Fruit fly (Drosophila melanogaster): ENCODE results near the gene CG14050.

CG14050 gene

dm6 chrX:2317347-2317832, 8.6 kb downstream of the CG14050 start (continued):
- TF ChIP-seq dsf (GFP tag; optimal IDR thresholded peaks at IDR 0.05; ENCODE audit: borderline replicate concordance): no peak
- TF ChIP-seq CG32264 (GFP tag; optimal IDR thresholded peaks at IDR 0.05): no peak
- TF ChIP-seq tai (GFP tag; optimal IDR thresholded peaks at IDR 0.05): no peak

DNA sequence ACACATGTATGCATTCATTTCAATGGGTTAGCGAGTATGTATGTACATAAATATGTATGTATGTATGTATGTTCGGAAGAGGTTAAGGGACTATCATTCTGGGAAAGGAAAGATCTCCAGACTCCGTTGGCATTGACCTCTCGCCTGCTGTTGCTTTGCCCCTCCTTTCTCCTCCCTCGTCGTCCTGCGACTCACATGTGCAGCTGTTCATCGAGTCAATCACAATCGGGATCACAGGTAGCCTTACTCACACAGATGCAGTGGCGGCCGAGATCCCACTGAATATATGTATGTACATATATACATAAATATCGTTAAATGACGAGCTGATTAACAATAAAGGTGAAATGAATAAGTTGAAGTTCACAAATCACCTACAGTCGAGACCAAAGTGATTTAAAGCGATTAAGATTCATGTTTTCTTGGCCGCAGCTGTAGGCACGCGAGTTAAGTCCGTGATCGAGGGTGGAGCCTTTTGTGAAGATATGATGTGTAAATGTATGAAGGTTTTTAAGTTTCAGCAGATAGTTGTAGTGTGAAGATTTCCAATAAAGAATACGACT, 17.5 kb downstream of the CG14050 start:
- peak; percentile 44 for TF ChIP-seq h (GFP tag; optimal IDR thresholded peaks at IDR 0.05)
- TF ChIP-seq Rel (GFP tag; optimal IDR thresholded peaks at IDR 0.05): no peak
- TF ChIP-seq Rel (tag; optimal IDR thresholded peaks at IDR 0.05): no peak

DNA sequence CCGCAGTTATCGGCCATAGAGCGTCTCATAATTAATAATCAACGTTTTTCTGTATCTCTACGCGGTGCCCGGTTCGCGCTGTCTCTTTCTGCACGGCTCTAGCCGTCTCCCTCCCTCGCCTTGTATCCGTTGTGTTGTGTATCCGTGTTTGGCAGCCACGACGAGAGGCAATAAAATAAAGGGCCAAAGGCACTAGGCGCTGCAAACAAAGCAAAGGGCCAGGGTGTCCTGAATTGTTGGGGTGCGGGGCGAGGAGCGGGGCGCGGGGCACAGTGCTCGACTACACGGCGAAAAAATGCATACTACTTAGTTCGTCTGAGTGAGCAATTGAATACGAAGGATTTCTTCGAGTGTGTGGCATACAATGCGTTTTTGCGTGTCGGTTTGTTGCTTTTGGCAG, 18.5 kb downstream of the CG14050 start:
- TF ChIP-seq tai (GFP tag; optimal IDR thresholded peaks at IDR 0.05) (no peak), h (GFP tag; optimal IDR thresholded peaks at IDR 0.05) (peak; percentile 21), jim (GFP tag; optimal IDR thresholded peaks at IDR 0.05) (no peak), br (GFP tag; optimal IDR thresholded peaks at IDR 0.05) (no peak), Dif (GFP tag; optimal IDR thresholded peaks at IDR 0.05; ENCODE audit: partially characterized antibody) (no peak), HLH106 (tag; optimal IDR thresholded peaks at IDR 0.05) (no peak), Vsx2 (GFP tag; optimal IDR thresholded peaks at IDR 0.05; ENCODE audit: partially characterized antibody) (no peak), pan (optimal IDR thresholded peaks at IDR 0.05) (no peak), foxo (GFP tag; optimal IDR thresholded peaks at IDR 0.05) (peak in 1 of 2 experiments; percentile 17), OdsH (GFP tag; optimal IDR thresholded peaks at IDR 0.05) (no peak), usp (GFP tag; optimal IDR thresholded peaks at IDR 0.05) (no peak)

DNA sequence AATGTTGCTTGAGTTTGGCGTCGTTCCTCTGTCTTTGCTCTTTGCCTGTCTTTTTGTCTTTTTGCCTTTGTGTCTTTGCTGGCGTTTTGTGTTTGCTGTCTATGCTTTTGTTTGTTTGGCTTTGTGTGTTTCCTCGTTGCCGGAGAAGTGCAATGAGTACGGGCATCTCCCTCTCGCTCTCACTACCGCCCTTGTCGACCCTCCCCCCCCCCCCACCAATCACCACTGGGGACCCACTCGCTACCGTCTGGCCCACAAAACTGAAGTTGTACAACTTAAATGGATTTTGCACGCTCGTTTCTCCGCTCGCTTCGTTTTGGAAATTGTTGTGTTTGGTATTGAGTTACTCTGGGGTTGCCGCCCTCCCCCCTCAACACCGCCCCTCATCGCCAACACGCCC, 19.3 kb downstream of the CG14050 start:
- TF ChIP-seq dl (GFP tag; optimal IDR thresholded peaks at IDR 0.05; ENCODE audit: insufficient read depth in 1 of 2, partially characterized antibody in 2 of 2): no peak
- no peak for TF ChIP-seq lola (GFP tag; optimal IDR thresholded peaks at IDR 0.05)
- no peak for TF ChIP-seq fru (GFP tag; optimal IDR thresholded peaks at IDR 0.05)
- TF ChIP-seq N (GFP tag; optimal IDR thresholded peaks at IDR 0.05): no peak
- no peak for TF ChIP-seq brk (GFP tag; optimal IDR thresholded peaks at IDR 0.05)
- TF ChIP-seq dmrt93B (GFP tag; optimal IDR thresholded peaks at IDR 0.05): no peak
- TF ChIP-seq dsf (GFP tag; optimal IDR thresholded peaks at IDR 0.05; ENCODE audit: borderline replicate concordance): no peak
- TF ChIP-seq Hr78 (GFP tag; optimal IDR thresholded peaks at IDR 0.05): no peak
- TF ChIP-seq sage (GFP tag; optimal IDR thresholded peaks at IDR 0.05): no peak
- no peak for TF ChIP-seq Dif (GFP tag; optimal IDR thresholded peaks at IDR 0.05; ENCODE audit: partially characterized antibody)
- TF ChIP-seq Sp1 (GFP tag; optimal IDR thresholded peaks at IDR 0.05): no peak
- TF ChIP-seq foxo (GFP tag; optimal IDR thresholded peaks at IDR 0.05): no peak
- TF ChIP-seq h (GFP tag; optimal IDR thresholded peaks at IDR 0.05): no peak
- no peak for TF ChIP-seq CG9705 (GFP tag; optimal IDR thresholded peaks at IDR 0.05)
- TF ChIP-seq tai (GFP tag; optimal IDR thresholded peaks at IDR 0.05): no peak

- no peak for TF ChIP-seq Dfd (GFP tag; optimal IDR thresholded peaks at IDR 0.05)
- TF ChIP-seq Hnf4 (GFP tag; optimal IDR thresholded peaks at IDR 0.05): peak; percentile 63
- TF ChIP-seq ey (GFP tag; optimal IDR thresholded peaks at IDR 0.05): peak; percentile 88
- TF ChIP-seq sage (GFP tag; optimal IDR thresholded peaks at IDR 0.05): peak; percentile 27
- TF ChIP-seq CrebA (GFP tag; optimal IDR thresholded peaks at IDR 0.05; ENCODE audit: borderline replicate concordance): no peak
- TF ChIP-seq OdsH (GFP tag; optimal IDR thresholded peaks at IDR 0.05): peak; percentile 78
- TF ChIP-seq dmrt93B (GFP tag; optimal IDR thresholded peaks at IDR 0.05): peak; percentile 80
- TF ChIP-seq Sp1 (GFP tag; optimal IDR thresholded peaks at IDR 0.05): peak; percentile 83
- no peak for TF ChIP-seq Dif (GFP tag; optimal IDR thresholded peaks at IDR 0.05; ENCODE audit: partially characterized antibody)
- no peak for TF ChIP-seq Mio (GFP tag; optimal IDR thresholded peaks at IDR 0.05)
- no peak for TF ChIP-seq Jra (GFP tag; optimal IDR thresholded peaks at IDR 0.05)
- TF ChIP-seq GATAd (GFP tag; optimal IDR thresholded peaks at IDR 0.05): no peak
- peak; percentile 18 for TF ChIP-seq dsf (GFP tag; optimal IDR thresholded peaks at IDR 0.05; ENCODE audit: borderline replicate concordance)
- no peak for TF ChIP-seq dl (GFP tag; optimal IDR thresholded peaks at IDR 0.05; ENCODE audit: insufficient read depth in 1 of 2, partially characterized antibody in 2 of 2)
- TF ChIP-seq Hr78 (GFP tag; optimal IDR thresholded peaks at IDR 0.05): no peak
- no peak for TF ChIP-seq Vsx2 (GFP tag; optimal IDR thresholded peaks at IDR 0.05; ENCODE audit: partially characterized antibody)
- TF ChIP-seq CG32264 (GFP tag; optimal IDR thresholded peaks at IDR 0.05): peak; percentile 24
- peak; percentile 77 for TF ChIP-seq woc (GFP tag; optimal IDR thresholded peaks at IDR 0.05)
- no peak for TF ChIP-seq usp (GFP tag; optimal IDR thresholded peaks at IDR 0.05)
- TF ChIP-seq jim (GFP tag; optimal IDR thresholded peaks at IDR 0.05): no peak
- no peak for TF ChIP-seq pan (optimal IDR thresholded peaks at IDR 0.05)
- TF ChIP-seq foxo (GFP tag; optimal IDR thresholded peaks at IDR 0.05): peak in 1 of 2 experiments; percentile 82
- no peak for TF ChIP-seq tai (GFP tag; optimal IDR thresholded peaks at IDR 0.05)
- TF ChIP-seq lola (GFP tag; optimal IDR thresholded peaks at IDR 0.05): no peak
- no peak for TF ChIP-seq Hr83 (GFP tag; optimal IDR thresholded peaks at IDR 0.05; ENCODE audit: poor library complexity, severe bottlenecking)
- TF ChIP-seq sv (GFP tag; optimal IDR thresholded peaks at IDR 0.05): peak; percentile 43
- TF ChIP-seq Abd-B (GFP tag; optimal IDR thresholded peaks at IDR 0.05): no peak
- peak; percentile 83 for TF ChIP-seq HLH106 (tag; optimal IDR thresholded peaks at IDR 0.05)
- TF ChIP-seq psq (GFP tag; optimal IDR thresholded peaks at IDR 0.05): peak; percentile 72
- TF ChIP-seq h (GFP tag; optimal IDR thresholded peaks at IDR 0.05): peak; percentile 80
- no peak for TF ChIP-seq Rel (GFP tag; optimal IDR thresholded peaks at IDR 0.05)
- no peak for TF ChIP-seq Rel (tag; optimal IDR thresholded peaks at IDR 0.05)
- peak; percentile 45 for TF ChIP-seq CG9705 (GFP tag; optimal IDR thresholded peaks at IDR 0.05)
- no peak for TF ChIP-seq Myc (optimal IDR thresholded peaks at IDR 0.05)
- peak; percentile 91 for TF ChIP-seq fru (GFP tag; optimal IDR thresholded peaks at IDR 0.05)
Measured at dm6 chrX:2306307-2306706, 19.7 kb downstream of the CG14050 start.

Data from whole organism, wandering third instar larva.